Worm (Caenorhabditis elegans): ENCODE data around the gene sri-74.
"Not testable (repeated sequence)": the region's sequence is repeated elsewhere in the genome, so short reads cannot be mapped to it uniquely, and the experiment has no call there.

- not testable (repeated sequence) for TF ChIP-seq Y53G8AR.9 (GFP tag; conservative IDR thresholded peaks at IDR 0.05); sdz-38 (tag; optimal IDR thresholded peaks at IDR 0.05); unc-62 (GFP tag; optimal IDR thresholded peaks at IDR 0.05); Y79H2A.3 (GFP tag; conservative IDR thresholded peaks at IDR 0.05); nfya-1 (tag; optimal IDR thresholded peaks at IDR 0.05; ENCODE audit: borderline replicate concordance, insufficient read depth); nhr-179 (tag; optimal IDR thresholded peaks at IDR 0.05)
Observed at ce11 chrII:2619148-2619547, 36.2 kb upstream of the sri-74 start, which contains the start of gene msrp-6.

All from whole organism, young adult.